Fruit fly (Drosophila melanogaster) Kc167 (cell line): ENCODE data around the gene SsRbeta.

Experiments
- Myc ChIP-seq: fragments of >200 bp; optimal IDR thresholded peaks from 2 replicates; lab custom pipeline; 2017; ENCODE audit warnings: missing external identifiers
- Sin3A ChIP-seq: fragments of >200 bp; optimal IDR thresholded peaks from 2 replicates; lab custom pipeline; 2018; ENCODE audit warnings: missing external identifiers
- h ChIP-seq: fragments of >200 bp; optimal IDR thresholded peaks from 3 replicates; lab custom pipeline; 2018; ENCODE audit warnings: missing external identifiers
- insv ChIP-seq: fragments of >200 bp; optimal IDR thresholded peaks from 3 replicates; lab custom pipeline; 2018; ENCODE audit warnings: missing external identifiers
- psq ChIP-seq: fragments of >200 bp; optimal IDR thresholded peaks from 2 replicates; lab custom pipeline; 2017; ENCODE audit warnings: missing external identifiers
- ttk ChIP-seq: sonication (Bioruptor generic); optimal IDR thresholded peaks from 2 replicates; lab custom pipeline; 2017; ENCODE audit warnings: missing external identifiers

Gene SsRbeta

DNA sequence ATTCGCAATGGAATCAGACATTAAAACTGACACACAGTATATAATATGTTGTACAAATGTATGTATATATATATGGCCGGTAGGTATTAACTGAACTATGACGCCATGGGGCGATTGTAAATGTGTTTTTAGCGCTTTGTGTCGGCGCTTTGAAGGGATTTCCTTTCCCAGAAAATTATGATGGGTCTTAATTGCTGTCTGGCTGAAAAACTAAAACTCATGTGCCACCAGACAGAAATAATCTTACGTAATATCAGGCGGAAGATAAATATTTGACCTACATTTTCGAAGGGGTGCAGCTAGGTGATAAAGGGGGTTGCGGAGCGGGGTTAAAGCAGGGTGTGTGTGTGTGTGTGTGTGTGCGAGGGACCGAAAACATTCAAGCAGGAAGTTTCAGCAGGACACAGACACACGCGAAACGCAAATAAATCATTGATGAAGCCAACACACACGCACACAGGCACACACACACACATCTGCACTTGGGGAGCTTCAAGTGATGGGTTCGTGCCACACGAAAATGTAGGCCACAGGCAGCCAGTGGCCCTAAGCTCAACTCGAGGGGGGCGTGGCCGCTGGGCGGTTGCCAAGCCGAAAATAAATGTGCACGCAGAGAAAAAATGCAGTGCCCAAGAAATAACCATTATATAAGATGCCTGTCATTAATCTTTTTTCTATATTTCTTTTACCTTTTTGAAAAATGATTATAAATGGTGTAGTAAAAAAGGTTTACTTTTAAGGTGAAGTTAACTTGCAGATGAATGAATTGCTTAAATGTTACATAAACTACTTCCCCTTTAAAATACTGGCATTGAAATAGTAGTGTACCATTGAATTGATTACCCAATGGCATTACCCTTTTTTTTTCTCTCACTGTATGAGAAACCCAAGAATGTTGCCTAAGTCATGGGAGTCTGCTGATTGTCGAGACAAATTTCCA is 28.1 kb downstream of the SsRbeta start:
- TF ChIP-seq insv (lab: Kevin White, UChicago), result no peak
- no peak for TF ChIP-seq h (lab: Kevin White, UChicago)
- TF ChIP-seq ttk (lab: Kevin White, UChicago), result no peak
- TF ChIP-seq psq, result no peak
- no peak for TF ChIP-seq Sin3A (lab: Kevin White, UChicago)
- no peak for TF ChIP-seq Myc (lab: Kevin White, UChicago)

DNA sequence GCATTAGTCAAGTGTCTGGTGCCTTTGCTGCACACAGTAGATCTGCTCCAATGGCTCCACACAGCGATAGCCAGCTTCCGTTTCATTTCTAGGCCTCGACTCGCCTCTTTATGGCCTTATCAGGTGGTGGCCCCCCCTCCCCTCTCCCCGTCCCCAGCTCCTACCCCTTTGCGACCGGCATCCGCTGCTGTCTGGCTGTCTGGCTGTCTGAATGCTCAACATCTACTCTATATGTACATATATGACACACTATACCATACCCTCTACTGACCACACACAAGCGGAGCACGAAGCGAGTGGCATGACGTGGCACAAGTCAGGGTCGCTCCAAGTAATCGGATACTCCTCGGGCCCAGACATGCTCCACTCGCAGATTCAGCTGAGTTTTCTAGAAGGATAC is 28.9 kb downstream of the SsRbeta start:
- TF ChIP-seq Myc (lab: Kevin White, UChicago), result no peak
- TF ChIP-seq h (lab: Kevin White, UChicago), result no peak
- no peak for TF ChIP-seq ttk (lab: Kevin White, UChicago)
- TF ChIP-seq psq, result no peak
- no peak for TF ChIP-seq insv (lab: Kevin White, UChicago)
- no peak for TF ChIP-seq Sin3A (lab: Kevin White, UChicago)

DNA sequence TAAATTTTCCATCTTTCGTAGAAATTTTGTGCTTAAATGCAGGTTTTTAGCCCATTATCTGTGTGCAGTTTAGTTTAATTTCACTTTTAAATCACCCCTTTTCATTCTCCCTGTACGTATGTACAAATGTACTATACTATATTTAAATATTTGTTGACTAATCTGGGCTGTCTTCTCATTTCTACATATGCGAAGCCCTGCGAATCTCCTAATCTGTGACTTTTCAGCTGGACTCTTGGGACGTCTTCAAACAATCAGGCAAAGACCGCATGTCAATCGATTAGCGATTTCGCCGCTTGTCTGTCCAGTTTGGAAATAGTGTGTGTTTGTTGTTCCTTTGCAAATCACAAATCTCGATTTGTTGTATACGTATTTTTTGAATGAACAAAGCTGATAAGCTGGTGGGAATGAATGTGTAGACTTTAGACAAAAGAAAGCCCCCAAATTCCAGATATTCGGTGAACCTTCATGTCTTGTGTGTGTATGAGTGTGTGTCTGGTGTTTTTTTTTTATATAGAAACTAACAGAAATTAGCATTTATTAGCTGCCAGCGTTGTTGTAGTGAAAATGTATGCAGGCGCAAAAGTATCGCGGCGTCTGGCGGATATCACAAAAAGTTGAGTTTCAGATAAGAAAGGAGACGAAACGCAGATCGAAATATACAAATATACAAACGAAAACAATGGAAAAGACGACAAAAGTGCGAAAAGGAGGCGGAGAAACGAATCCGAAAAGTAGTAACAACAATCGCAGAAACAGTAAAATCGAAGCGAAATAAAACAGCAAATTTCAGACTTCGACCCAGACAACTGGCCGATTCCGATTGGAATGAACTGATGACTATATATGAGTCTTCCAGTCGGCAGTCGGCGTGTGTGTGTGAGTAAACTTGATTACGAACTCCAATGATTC is 30.0 kb downstream of the SsRbeta start:
- TF ChIP-seq Myc (lab: Kevin White, UChicago) (no peak), Sin3A (lab: Kevin White, UChicago) (no peak), h (lab: Kevin White, UChicago) (no peak), ttk (lab: Kevin White, UChicago) (no peak), insv (lab: Kevin White, UChicago) (no peak), psq (no peak)

DNA sequence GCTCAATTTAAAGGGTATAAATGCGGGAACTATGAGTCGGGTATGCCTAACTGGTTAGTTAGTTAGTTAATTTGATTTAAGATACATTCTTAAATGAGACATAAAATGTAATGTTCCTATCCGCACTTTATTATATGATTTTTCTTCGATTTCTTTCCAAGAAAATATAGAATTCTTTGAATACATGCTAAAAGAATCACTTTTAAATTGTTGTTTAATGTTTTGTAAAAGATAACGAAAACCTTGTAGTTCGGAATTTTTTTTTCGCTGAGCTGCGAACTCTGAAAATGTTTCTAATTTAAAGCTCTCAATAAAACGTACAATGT is 30.6 kb downstream of the SsRbeta start:
- TF ChIP-seq ttk (lab: Kevin White, UChicago) (no peak), insv (lab: Kevin White, UChicago) (no peak), Myc (lab: Kevin White, UChicago) (no peak), Sin3A (lab: Kevin White, UChicago) (no peak), psq (no peak), h (lab: Kevin White, UChicago) (no peak)

DNA sequence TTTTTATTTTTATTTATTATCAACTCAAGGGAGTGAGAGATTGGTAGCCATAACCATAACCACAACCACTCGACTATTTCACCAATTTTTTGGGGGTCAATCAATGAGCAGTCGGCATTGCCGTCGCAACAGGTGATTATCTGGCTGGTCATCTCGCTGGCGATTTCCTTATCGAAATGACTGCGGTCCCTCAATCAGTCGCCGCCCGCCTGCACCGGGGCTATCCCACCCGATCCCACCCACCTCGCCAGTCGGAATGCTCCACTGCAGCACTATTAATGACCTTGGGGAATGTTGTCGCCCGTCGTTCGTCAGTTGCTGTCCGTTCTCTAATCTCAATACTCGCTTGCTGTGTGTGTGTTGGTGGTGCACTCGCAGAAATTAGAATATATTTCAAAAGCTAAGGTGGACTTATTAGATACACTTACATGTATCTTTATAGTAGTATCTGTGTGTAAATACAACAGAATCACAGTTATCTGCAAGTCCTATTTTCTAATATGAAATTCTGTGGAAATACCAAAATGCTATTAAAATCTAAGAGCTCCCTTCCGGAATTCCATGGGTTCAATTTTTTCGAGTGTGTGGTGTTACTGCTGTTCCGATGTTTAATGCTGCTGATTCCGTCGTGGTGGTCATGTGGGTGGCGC is 31.1 kb downstream of the SsRbeta start:
- TF ChIP-seq ttk (lab: Kevin White, UChicago) (no peak), insv (lab: Kevin White, UChicago) (no peak)

DNA sequence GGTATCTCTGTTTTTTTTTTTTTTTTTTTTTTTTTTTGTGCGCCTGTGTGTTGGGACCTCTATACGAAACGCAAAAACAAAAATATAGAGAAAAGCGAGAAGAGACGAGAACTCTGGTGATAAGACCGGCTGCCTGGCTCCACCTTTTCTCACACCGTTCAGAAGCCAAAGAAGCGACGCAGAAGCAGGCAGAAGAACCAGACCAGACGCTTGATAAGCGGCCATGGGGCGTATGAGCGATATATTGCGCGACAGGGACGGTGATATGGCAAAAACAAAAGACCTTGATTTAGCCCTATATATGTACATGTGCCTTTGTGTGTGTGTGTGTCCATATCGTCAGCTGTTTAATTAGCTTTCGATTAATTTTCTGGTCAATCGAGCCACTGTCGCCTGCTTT is 31.7 kb downstream of the SsRbeta start:
- TF ChIP-seq Myc (lab: Kevin White, UChicago), result no peak
- TF ChIP-seq psq, result no peak
- no peak for TF ChIP-seq Sin3A (lab: Kevin White, UChicago)
- TF ChIP-seq insv (lab: Kevin White, UChicago), result no peak
- no peak for TF ChIP-seq h (lab: Kevin White, UChicago)
- no peak for TF ChIP-seq ttk (lab: Kevin White, UChicago)

DNA sequence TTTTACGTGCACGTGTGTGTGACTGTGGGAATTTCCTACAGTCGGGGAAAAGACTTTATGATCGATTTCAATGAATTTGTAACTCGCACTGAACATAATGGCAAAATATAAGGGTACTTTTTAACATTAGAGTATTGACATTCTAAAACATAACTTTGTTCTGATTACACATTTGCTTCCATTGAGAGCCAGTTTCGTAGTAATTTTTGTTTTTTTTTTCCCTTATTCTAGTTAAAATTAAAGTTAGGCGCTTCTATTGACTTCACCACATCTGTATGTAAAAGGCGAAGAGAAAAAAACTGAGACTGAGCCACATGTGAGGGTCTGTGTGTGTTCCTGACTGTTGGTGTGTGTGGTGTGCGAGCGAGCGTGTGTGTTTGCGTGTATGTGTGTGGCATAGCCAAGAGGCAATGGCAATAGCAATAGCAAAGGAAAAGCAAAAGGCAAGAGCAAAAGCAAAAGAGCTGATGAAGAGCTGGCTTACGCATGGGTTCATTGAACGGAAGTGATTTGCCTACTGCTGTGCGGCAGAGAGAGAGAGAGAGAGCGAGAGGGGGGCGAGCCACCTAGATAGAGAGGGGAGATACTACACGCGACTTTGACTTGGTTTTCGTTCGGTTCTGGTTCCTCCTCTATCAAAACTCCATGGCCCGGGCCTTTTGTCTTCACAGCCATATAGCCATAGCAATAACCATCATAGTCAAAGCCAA is 32.6 kb downstream of the SsRbeta start:
- TF ChIP-seq h (lab: Kevin White, UChicago) (no peak), psq (no peak), insv (lab: Kevin White, UChicago) (no peak), ttk (lab: Kevin White, UChicago) (no peak), Myc (lab: Kevin White, UChicago) (no peak), Sin3A (lab: Kevin White, UChicago) (no peak)

DNA sequence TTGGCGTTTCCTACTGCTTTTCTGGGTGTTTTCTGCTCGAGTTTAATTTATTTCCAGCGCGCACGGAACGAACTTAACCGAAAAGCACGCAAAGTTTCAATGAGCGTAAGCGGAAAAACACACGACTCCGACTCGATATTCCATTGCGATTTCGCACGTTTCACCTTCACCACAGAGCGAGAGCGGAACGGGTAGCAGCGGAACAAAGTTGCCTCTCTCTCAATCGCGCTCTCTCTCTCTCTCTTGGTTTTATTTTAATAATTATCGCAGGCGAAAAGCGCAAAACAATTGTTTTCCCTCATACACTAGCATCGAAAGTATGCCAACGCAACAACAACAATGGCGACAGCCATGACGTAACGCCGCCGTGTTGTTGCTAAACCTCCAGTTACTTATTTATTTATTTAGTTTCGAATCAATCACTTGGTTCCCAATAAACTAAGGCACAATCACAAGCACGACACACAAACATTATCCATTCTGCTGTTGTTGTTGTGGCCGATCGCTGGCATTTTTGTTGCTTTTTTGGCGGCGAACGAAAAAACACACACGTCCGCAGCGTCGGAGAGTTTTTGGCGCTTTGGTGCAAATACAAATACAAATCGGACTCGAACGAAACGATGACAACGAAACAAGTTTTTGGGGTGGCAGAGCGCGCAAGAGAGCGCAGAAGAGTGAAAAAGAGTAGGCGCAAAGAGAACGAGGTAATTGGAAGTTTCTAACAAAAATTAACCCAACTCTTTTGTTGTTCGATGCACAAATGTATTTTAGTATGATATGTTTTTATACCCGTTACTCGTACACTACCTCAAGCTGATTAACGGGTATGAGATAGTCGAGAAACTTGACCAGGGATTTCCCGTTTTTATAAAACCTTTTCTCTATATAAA is 35.0 kb downstream of the SsRbeta start, which contains the start of gene CG5151:
CG5151 (minus strand) TSS at position 552 of the 890 bp plus-strand sequence.
- no peak for TF ChIP-seq h (lab: Kevin White, UChicago)
- TF ChIP-seq Sin3A (lab: Kevin White, UChicago), result no peak
- no peak for TF ChIP-seq Myc (lab: Kevin White, UChicago)
- no peak for TF ChIP-seq ttk (lab: Kevin White, UChicago)
- no peak for TF ChIP-seq psq
- no peak for TF ChIP-seq insv (lab: Kevin White, UChicago)

DNA sequence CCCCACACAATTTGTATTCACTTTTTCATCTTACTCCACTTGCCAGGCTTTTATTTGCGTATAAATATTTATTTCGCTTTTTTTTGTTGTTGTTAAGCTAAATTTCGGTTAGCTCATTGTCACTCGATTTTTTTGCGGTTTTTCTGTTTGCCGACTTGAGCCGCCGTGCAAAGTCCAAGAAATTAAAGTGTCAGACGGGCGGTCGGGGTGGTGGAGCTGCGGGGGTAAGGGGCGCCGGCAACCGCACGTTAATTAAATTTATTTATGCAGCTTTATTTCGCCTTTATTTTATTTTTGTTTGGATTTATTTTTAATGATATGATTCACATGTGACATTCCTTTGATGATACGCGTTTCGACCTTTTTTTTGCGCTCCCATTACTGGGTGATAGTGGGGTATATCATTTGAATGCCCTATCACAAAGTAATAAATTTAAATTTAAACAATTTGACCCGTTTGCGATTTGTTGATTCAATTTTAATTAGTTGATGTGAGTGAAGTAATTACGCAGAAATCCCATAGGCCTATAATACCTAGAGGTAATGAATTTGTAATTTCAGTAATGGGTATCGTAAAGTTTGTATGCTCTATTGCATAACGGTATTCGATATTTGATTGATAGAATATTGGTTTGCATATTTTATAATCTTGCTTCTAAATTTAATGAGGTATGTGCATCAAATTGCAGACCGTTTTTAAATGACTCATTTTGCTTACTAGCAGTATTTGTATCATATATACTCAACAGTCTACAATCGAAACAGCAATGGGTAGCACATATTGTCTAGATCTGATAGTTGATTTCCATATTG is 36.1 kb downstream of the SsRbeta start:
- TF ChIP-seq h (lab: Kevin White, UChicago) (no peak), psq (no peak), ttk (lab: Kevin White, UChicago) (no peak), Myc (lab: Kevin White, UChicago) (no peak), insv (lab: Kevin White, UChicago) (no peak), Sin3A (lab: Kevin White, UChicago) (no peak)
